Worm (Caenorhabditis elegans): Measurements from ENCODE around the gene K11D9.3.

K11D9.3 gene

ce11 chrIII:10822494-10823113 lies 20.6 kb upstream of the K11D9.3 start:
- TF ChIP-seq pha-4 (GFP tag; IDR thresholded peaks at IDR 0.05) (peak; percentile 20; the same call in 1 of the 2 replicates), pha-4 (tag; optimal IDR thresholded peaks at IDR 0.05) (no peak), daf-16 (GFP tag; optimal IDR thresholded peaks at IDR 0.05) (peak in 1 of 2 experiments; percentile 45), daf-16 (tag; optimal IDR thresholded peaks at IDR 0.05) (peak; percentile 88), nhr-28 (tag; optimal IDR thresholded peaks at IDR 0.05) (peak; percentile 69), dmd-6 (GFP tag; IDR thresholded peaks at IDR 0.05) (peak; percentile 82), nhr-77 (tag; optimal IDR thresholded peaks at IDR 0.05) (peak; percentile 37), nhr-48 (tag; optimal IDR thresholded peaks at IDR 0.05) (peak; percentile 69), T20F7.1 (GFP tag; optimal IDR thresholded peaks at IDR 0.05) (peak; percentile 61), aly-2 (tag; optimal IDR thresholded peaks at IDR 0.05) (no peak), unc-62 (GFP tag; optimal IDR thresholded peaks at IDR 0.05 in 1 of 2) (no peak), unc-62 (tag; optimal IDR thresholded peaks at IDR 0.05) (no peak), ztf-7 (tag; optimal IDR thresholded peaks at IDR 0.05) (peak; percentile 30), pqm-1 (tag; optimal IDR thresholded peaks at IDR 0.05) (peak; percentile 62), dve-1 (tag; optimal IDR thresholded peaks at IDR 0.05; ENCODE audit: insufficient read depth) (peak; percentile 96), snpc-1.2 (GFP tag; IDR thresholded peaks at IDR 0.05) (no peak), ceh-20 (GFP tag; IDR thresholded peaks at IDR 0.05) (0 out of 2 replicates have a peak, but pooled peaks have one; percentile 57), hlh-11 (tag; optimal IDR thresholded peaks at IDR 0.05) (peak; percentile 82), lin-15B (tag; optimal IDR thresholded peaks at IDR 0.05) (no peak), nhr-102 (tag; optimal IDR thresholded peaks at IDR 0.05) (peak; percentile 69), R02D3.7 (tag; optimal IDR thresholded peaks at IDR 0.05) (no peak), tra-1 (GFP tag; IDR thresholded peaks at IDR 0.05) (peak; percentile 78), hlh-30 (tag; optimal IDR thresholded peaks at IDR 0.05; ENCODE audit: insufficient read depth) (peak; percentile 78), mdl-1 (tag; optimal IDR thresholded peaks at IDR 0.05) (peak in 1 of 2 experiments; percentile 15), php-3 (GFP tag; IDR thresholded peaks at IDR 0.05) (peak; percentile 94), lin-1 (GFP tag; IDR thresholded peaks at IDR 0.05) (peak; percentile 33; the same call in 1 of the 2 replicates)

DNA sequence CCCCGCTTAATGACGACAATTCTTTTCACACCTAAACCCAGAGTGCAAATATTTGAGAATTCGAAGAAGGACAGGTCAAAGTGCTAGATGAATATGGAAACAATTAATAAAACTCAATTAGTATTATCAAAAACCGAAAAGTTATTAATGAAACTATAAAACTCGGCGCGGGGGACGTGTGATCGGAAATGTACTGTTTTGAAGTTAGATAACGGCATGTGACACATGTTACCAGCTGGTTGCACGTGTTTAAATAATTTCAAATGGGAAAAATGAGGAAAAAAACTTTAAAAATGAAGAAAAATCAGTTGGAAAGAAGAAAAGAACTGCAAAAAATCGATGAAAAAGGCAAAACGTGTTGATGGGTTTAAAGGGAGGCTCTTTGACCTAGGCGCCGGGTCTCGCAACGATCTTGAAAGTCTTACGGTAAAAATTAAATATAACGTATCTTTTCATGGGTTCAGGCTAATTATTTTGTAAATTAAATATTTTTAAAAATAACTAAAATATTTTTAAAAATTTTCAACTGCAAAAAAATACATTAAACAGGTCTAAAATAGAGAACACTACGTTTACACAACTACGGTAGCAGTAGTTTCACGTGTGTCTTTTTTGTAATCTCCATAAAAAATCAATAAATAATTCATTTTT lies 18.7 kb upstream of the K11D9.3 start:
- TF ChIP-seq D1046.2 (GFP tag; IDR thresholded peaks at IDR 0.05): no peak
- no peak for TF ChIP-seq jun-1 (tag; optimal IDR thresholded peaks at IDR 0.05)
- no peak for TF ChIP-seq nhr-41 (GFP tag; IDR thresholded peaks at IDR 0.05)
- TF ChIP-seq nhr-11 (tag; optimal IDR thresholded peaks at IDR 0.05): no peak
- TF ChIP-seq dmd-8 (GFP tag; IDR thresholded peaks at IDR 0.05): no peak
- no peak for TF ChIP-seq spr-3 (GFP tag; optimal IDR thresholded peaks at IDR 0.05)
- no peak for TF ChIP-seq attf-4 (tag; optimal IDR thresholded peaks at IDR 0.05)
- TF ChIP-seq pqm-1 (tag; optimal IDR thresholded peaks at IDR 0.05): peak; percentile 42
- TF ChIP-seq daf-16 (GFP tag; optimal IDR thresholded peaks at IDR 0.05): no peak
- TF ChIP-seq daf-16 (tag; optimal IDR thresholded peaks at IDR 0.05): peak; percentile 24
- TF ChIP-seq ceh-82 (tag; optimal IDR thresholded peaks at IDR 0.05): no peak
- TF ChIP-seq skn-1 (tag; optimal IDR thresholded peaks at IDR 0.05): no peak
- TF ChIP-seq ZK337.2 (GFP tag; IDR thresholded peaks at IDR 0.05): no peak
- peak; percentile 50 for TF ChIP-seq dmd-6 (GFP tag; IDR thresholded peaks at IDR 0.05)
- TF ChIP-seq nhr-28 (tag; optimal IDR thresholded peaks at IDR 0.05): peak; percentile 62
- TF ChIP-seq hlh-30 (tag; optimal IDR thresholded peaks at IDR 0.05; ENCODE audit: insufficient read depth): peak; percentile 67
- peak; percentile 47 for TF ChIP-seq hlh-11 (tag; optimal IDR thresholded peaks at IDR 0.05)
- no peak for TF ChIP-seq sdz-12 (GFP tag; optimal IDR thresholded peaks at IDR 0.05)
- no peak for TF ChIP-seq zip-11 (GFP tag; IDR thresholded peaks at IDR 0.05)
- TF ChIP-seq nhr-48 (tag; optimal IDR thresholded peaks at IDR 0.05): no peak
- no peak for TF ChIP-seq ceh-44 (GFP tag; IDR thresholded peaks at IDR 0.05)
- TF ChIP-seq mdl-1 (tag; optimal IDR thresholded peaks at IDR 0.05): peak in 1 of 2 experiments; percentile 34
- no peak for TF ChIP-seq lin-1 (GFP tag; IDR thresholded peaks at IDR 0.05)
- peak; percentile 3 for TF ChIP-seq nhr-77 (tag; optimal IDR thresholded peaks at IDR 0.05)
- TF ChIP-seq lin-15B (tag; optimal IDR thresholded peaks at IDR 0.05): no peak
- TF ChIP-seq vab-7 (GFP tag; IDR thresholded peaks at IDR 0.05): no peak
- TF ChIP-seq nhr-42 (GFP tag; IDR thresholded peaks at IDR 0.05): no peak
- no peak for TF ChIP-seq fkh-10 (GFP tag; optimal IDR thresholded peaks at IDR 0.05)
- no peak for TF ChIP-seq F26F4.8 (GFP tag; conservative IDR thresholded peaks at IDR 0.05)
- TF ChIP-seq aha-1 (tag): peak; percentile 40
- peak; percentile 40 for TF ChIP-seq dve-1 (tag; optimal IDR thresholded peaks at IDR 0.05; ENCODE audit: insufficient read depth)
- no peak for TF ChIP-seq Y48G9A.11 (GFP tag; IDR thresholded peaks at IDR 0.05)
- no peak for TF ChIP-seq mxl-2 (GFP tag; conservative IDR thresholded peaks at IDR 0.05)
- no peak for TF ChIP-seq mep-1 (tag; optimal IDR thresholded peaks at IDR 0.05)
- no peak for TF ChIP-seq lin-39 (tag; optimal IDR thresholded peaks at IDR 0.05)

Data from whole organism, L4 larva.